Fruit fly (Drosophila melanogaster): ENCODE data around the gene TyrR.

The TyrR gene

DNA sequence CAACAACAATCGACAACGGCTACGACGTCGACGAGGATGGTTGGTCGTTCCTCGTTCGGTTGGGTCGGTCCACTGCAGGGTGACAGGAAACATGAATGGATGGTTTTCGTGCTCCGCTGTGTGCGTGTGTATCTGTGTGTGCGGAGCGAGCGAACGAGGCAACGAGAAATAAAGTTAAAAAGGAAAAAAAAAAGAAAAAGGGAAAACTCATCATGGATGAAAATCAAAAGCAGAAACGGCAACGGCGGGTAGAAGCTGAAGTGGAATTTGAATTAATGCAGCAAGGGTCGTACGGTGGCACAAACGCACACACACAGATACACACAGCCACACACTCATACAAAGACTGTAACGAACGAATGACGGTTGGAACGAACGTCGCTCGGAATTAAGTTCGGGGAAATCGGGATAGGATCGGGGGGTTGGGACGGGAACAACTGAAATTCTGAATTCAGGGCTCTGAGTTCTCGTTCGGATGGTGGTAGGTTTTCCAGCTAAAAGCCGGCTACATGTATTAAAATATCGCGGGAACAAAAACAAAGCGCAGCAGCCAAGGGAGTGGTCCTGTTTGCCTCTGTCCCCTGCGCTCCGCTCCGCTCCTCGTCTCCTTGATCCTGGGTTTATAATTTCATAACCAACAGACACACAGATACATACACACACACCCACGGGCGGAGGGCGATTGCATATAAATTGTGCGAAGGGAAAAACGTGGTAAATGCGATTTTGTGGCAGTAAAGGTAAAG lies 51.9 kb downstream of the TyrR start (continued):
- no peak for TF ChIP-seq Dfd (GFP tag; optimal IDR thresholded peaks at IDR 0.05)
- TF ChIP-seq Med (GFP tag), result peak; percentile 58
- TF ChIP-seq abd-A (tag; optimal IDR thresholded peaks at IDR 0.05), result peak; percentile 89
- TF ChIP-seq Bteb2 (GFP tag; optimal IDR thresholded peaks at IDR 0.05), result no peak
- peak; percentile 75 for TF ChIP-seq nom (GFP tag; optimal IDR thresholded peaks at IDR 0.05)
- peak; percentile 24; the same call in 1 of the 3 replicates for TF ChIP-seq ci (GFP tag; IDR thresholded peaks at IDR 0.05)
- TF ChIP-seq Deaf1 (tag; optimal IDR thresholded peaks at IDR 0.05), result peak; percentile 93
- TF ChIP-seq CG4360 (GFP tag; IDR thresholded peaks at IDR 0.05), result peak; percentile 73
- TF ChIP-seq pfk (GFP tag; optimal IDR thresholded peaks at IDR 0.05), result peak; percentile 82
- no peak for TF ChIP-seq tio (GFP tag; optimal IDR thresholded peaks at IDR 0.05)
- TF ChIP-seq CG1529 (GFP tag; optimal IDR thresholded peaks at IDR 0.05), result no peak
- TF ChIP-seq CG2199 (GFP tag; IDR thresholded peaks at IDR 0.05), result 0 out of 3 replicates have a peak, but pooled peaks have one; percentile 17
- TF ChIP-seq gro (GFP tag; optimal IDR thresholded peaks at IDR 0.05), result no peak
- no peak for TF ChIP-seq CG9727 (GFP tag; optimal IDR thresholded peaks at IDR 0.05)
- no peak for TF ChIP-seq HmgD (GFP tag; optimal IDR thresholded peaks at IDR 0.05)
- TF ChIP-seq cad (GFP tag; optimal IDR thresholded peaks at IDR 0.05), result peak; percentile 12
- peak; percentile 84 for TF ChIP-seq sqz (GFP tag; optimal IDR thresholded peaks at IDR 0.05)
- no peak for TF ChIP-seq Stat92E (GFP tag; optimal IDR thresholded peaks at IDR 0.05)
- TF ChIP-seq nerfin-1 (tag; optimal IDR thresholded peaks at IDR 0.05), result peak; percentile 62
- TF ChIP-seq CG7745 (tag; optimal IDR thresholded peaks at IDR 0.05), result peak; percentile 18
- TF ChIP-seq CG3995 (GFP tag; optimal IDR thresholded peaks at IDR 0.05), result no peak
- TF ChIP-seq CG8089 (GFP tag; optimal IDR thresholded peaks at IDR 0.05), result no peak
- no peak for TF ChIP-seq CG16813 (GFP tag; IDR thresholded peaks at IDR 0.05; ENCODE audit: partially characterized antibody)
- TF ChIP-seq phol (tag; optimal IDR thresholded peaks at IDR 0.05), result no peak
- peak in 1 of 2 experiments; percentile 22 for TF ChIP-seq insv (GFP tag; optimal IDR thresholded peaks at IDR 0.05)
- TF ChIP-seq fd3F (GFP tag; optimal IDR thresholded peaks at IDR 0.05), result no peak
- TF ChIP-seq kni (GFP tag; optimal IDR thresholded peaks at IDR 0.05), result peak; percentile 81
- peak; percentile 21 for TF ChIP-seq Hey (tag; optimal IDR thresholded peaks at IDR 0.05)
- no peak for TF ChIP-seq E2f1 (GFP tag; IDR thresholded peaks at IDR 0.05)
- TF ChIP-seq chn (GFP tag; optimal IDR thresholded peaks at IDR 0.05), result no peak
- TF ChIP-seq H2.0 (GFP tag; IDR thresholded peaks at IDR 0.05), result no peak
- TF ChIP-seq oc (tag; optimal IDR thresholded peaks at IDR 0.05), result peak; percentile 34
- TF ChIP-seq Nf-YB (GFP tag; optimal IDR thresholded peaks at IDR 0.05), result no peak
- TF ChIP-seq Lpt (GFP tag; optimal IDR thresholded peaks at IDR 0.05), result peak; percentile 26
- TF ChIP-seq sd (tag; optimal IDR thresholded peaks at IDR 0.05), result peak; percentile 26
- TF ChIP-seq dm (GFP tag; optimal IDR thresholded peaks at IDR 0.05), result no peak
- peak; percentile 92 for TF ChIP-seq pros (GFP tag; optimal IDR thresholded peaks at IDR 0.05)
- no peak for TF ChIP-seq sim (GFP tag; IDR thresholded peaks at IDR 0.05)
- TF ChIP-seq CG8478 (optimal IDR thresholded peaks at IDR 0.05), result peak; percentile 7

DNA sequence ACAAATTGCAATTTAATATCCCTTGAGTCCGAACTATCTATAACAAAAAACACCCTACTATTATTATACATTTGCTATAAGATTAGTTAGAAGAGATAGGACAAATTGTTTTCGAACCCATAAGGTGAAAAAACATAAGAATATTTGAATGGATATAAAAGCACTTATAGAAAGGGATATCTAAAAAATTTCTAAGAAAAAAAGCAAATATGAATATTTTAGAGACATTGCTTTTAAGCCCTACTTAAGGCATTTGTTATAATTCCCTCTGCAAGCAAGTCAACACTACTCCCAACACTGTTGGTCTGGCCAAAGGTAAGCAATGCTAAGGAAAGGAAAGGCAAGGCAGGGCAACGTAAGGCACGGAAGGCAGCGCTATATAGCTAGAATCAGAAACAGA lies 52.6 kb downstream of the TyrR start:
- peak; percentile 2 for TF ChIP-seq CG8924 (tag; optimal IDR thresholded peaks at IDR 0.05)
- peak; percentile 41 for TF ChIP-seq row (GFP tag; IDR thresholded peaks at IDR 0.05)
- no peak for TF ChIP-seq E2f1 (GFP tag; IDR thresholded peaks at IDR 0.05)
- TF ChIP-seq CG4854 (GFP tag; optimal IDR thresholded peaks at IDR 0.05), result no peak
- TF ChIP-seq prd (optimal IDR thresholded peaks at IDR 0.05), result no peak
- TF ChIP-seq prd (GFP tag; IDR thresholded peaks at IDR 0.05), result 0 out of 3 replicates have a peak, but pooled peaks have one; percentile 10
- TF ChIP-seq grn (GFP tag; optimal IDR thresholded peaks at IDR 0.05), result no peak
- TF ChIP-seq sens (GFP tag), result peak; percentile 75
- peak; percentile 83 for TF ChIP-seq Sry-β (GFP tag; optimal IDR thresholded peaks at IDR 0.05)
- TF ChIP-seq CG10267 (tag; optimal IDR thresholded peaks at IDR 0.05), result no peak

Measured in whole organism, embryonic.